Worm (Caenorhabditis elegans): ENCODE results near the gene sre-2.

sre-2 gene

ce11 chrII:8143278-8143931 lies 41.5 kb upstream of the sre-2 start, which contains the start of the genes ints-11 and rpl-10 (continued):
- peak; percentile 66 for TF ChIP-seq blmp-1 (tag; optimal IDR thresholded peaks at IDR 0.05)
- TF ChIP-seq ceh-63 (GFP tag; optimal IDR thresholded peaks at IDR 0.05) = no peak
- peak; percentile 43 for TF ChIP-seq lin-15B (tag; optimal IDR thresholded peaks at IDR 0.05)
- peak; percentile 12 for TF ChIP-seq lin-13 (GFP tag; optimal IDR thresholded peaks at IDR 0.05)
- no peak for TF ChIP-seq ceh-8 (GFP tag; optimal IDR thresholded peaks at IDR 0.05)
- peak; percentile 29 for TF ChIP-seq swsn-7 (tag; optimal IDR thresholded peaks at IDR 0.05)
- no peak for TF ChIP-seq pax-3 (tag; optimal IDR thresholded peaks at IDR 0.05)
- no peak for TF ChIP-seq nhr-77 (tag; optimal IDR thresholded peaks at IDR 0.05)
- TF ChIP-seq alr-1 (tag; optimal IDR thresholded peaks at IDR 0.05; ENCODE audit: borderline replicate concordance) = no peak
- no peak for TF ChIP-seq efl-3 (GFP tag; optimal IDR thresholded peaks at IDR 0.05)
- TF ChIP-seq fkh-4 (tag; optimal IDR thresholded peaks at IDR 0.05; ENCODE audit: borderline replicate concordance) = no peak
- TF ChIP-seq aly-2 (tag; optimal IDR thresholded peaks at IDR 0.05) = no peak
- TF ChIP-seq elt-3 (tag; optimal IDR thresholded peaks at IDR 0.05) = peak in 1 of 6 experiments; percentile 33
- TF ChIP-seq hlh-4 (tag; optimal IDR thresholded peaks at IDR 0.05) = no peak
- TF ChIP-seq isw-1 (GFP tag; IDR thresholded peaks at IDR 0.05) = peak; percentile 31
- TF ChIP-seq dsc-1 (tag; optimal IDR thresholded peaks at IDR 0.05) = no peak
- TF ChIP-seq nhr-84 (tag; optimal IDR thresholded peaks at IDR 0.05) = no peak
- TF ChIP-seq ceh-88 (GFP tag; IDR thresholded peaks at IDR 0.05) = no peak
- no peak for TF ChIP-seq elt-2 (tag; optimal IDR thresholded peaks at IDR 0.05)
- no peak for TF ChIP-seq unc-62 (GFP tag; optimal IDR thresholded peaks at IDR 0.05)
- no peak for TF ChIP-seq mef-2 (tag; optimal IDR thresholded peaks at IDR 0.05)
- no peak for TF ChIP-seq nhr-12 (tag; optimal IDR thresholded peaks at IDR 0.05)
- TF ChIP-seq jun-1 (tag; optimal IDR thresholded peaks at IDR 0.05) = no peak
- no peak for TF ChIP-seq egl-27 (tag; optimal IDR thresholded peaks at IDR 0.05)
- peak; percentile 89 to 98 for TF ChIP-seq lsy-2 (tag; optimal IDR thresholded peaks at IDR 0.05)
- TF ChIP-seq unc-98 (GFP tag; IDR thresholded peaks at IDR 0.05) = no peak
- no peak for TF ChIP-seq sptf-1 (tag; optimal IDR thresholded peaks at IDR 0.05)
- TF ChIP-seq sup-37 (GFP tag; optimal IDR thresholded peaks at IDR 0.05) = no peak
- no peak for TF ChIP-seq unc-30 (tag; optimal IDR thresholded peaks at IDR 0.05)
- TF ChIP-seq tlp-1 (tag; optimal IDR thresholded peaks at IDR 0.05) = no peak
- no peak for TF ChIP-seq ztf-4 (tag; optimal IDR thresholded peaks at IDR 0.05)
- peak in 2 of 3 experiments; percentile 28 to 63 for TF ChIP-seq ceh-82 (tag; optimal IDR thresholded peaks at IDR 0.05)
- no peak for TF ChIP-seq ces-1 (GFP tag; optimal IDR thresholded peaks at IDR 0.05)
- TF ChIP-seq sox-4 (tag; optimal IDR thresholded peaks at IDR 0.05) = no peak
- TF ChIP-seq irx-1 (tag; optimal IDR thresholded peaks at IDR 0.05) = no peak
- TF ChIP-seq snpc-4 (tag; optimal IDR thresholded peaks at IDR 0.05) = no peak
- TF ChIP-seq mep-1 (tag; optimal IDR thresholded peaks at IDR 0.05) = peak; percentile 72
- TF ChIP-seq nhr-11 (tag; optimal IDR thresholded peaks at IDR 0.05) = no peak
- TF ChIP-seq C04F5.9 (tag; optimal IDR thresholded peaks at IDR 0.05) = peak; percentile 41
- no peak for TF ChIP-seq fkh-8 (tag; optimal IDR thresholded peaks at IDR 0.05)
- TF ChIP-seq skn-1 (tag; optimal IDR thresholded peaks at IDR 0.05) = peak; percentile 56
- TF ChIP-seq Y116A8C.19 (tag; optimal IDR thresholded peaks at IDR 0.05; ENCODE audit: borderline replicate concordance) = no peak
- TF ChIP-seq nhr-28 (tag; optimal IDR thresholded peaks at IDR 0.05) = no peak
- no peak for TF ChIP-seq mab-9 (GFP tag; IDR thresholded peaks at IDR 0.05)
- peak in 1 of 2 experiments; percentile 29 for TF ChIP-seq mdl-1 (tag; optimal IDR thresholded peaks at IDR 0.05)
- TF ChIP-seq zag-1 (tag; optimal IDR thresholded peaks at IDR 0.05) = no peak
- no peak for TF ChIP-seq pqm-1 (tag; optimal IDR thresholded peaks at IDR 0.05)
- no peak for TF ChIP-seq vab-15 (tag; optimal IDR thresholded peaks at IDR 0.05)
- TF ChIP-seq egl-13 (tag; optimal IDR thresholded peaks at IDR 0.05) = no peak
- peak; percentile 19 for TF ChIP-seq tbx-2 (tag; optimal IDR thresholded peaks at IDR 0.05)
- TF ChIP-seq nhr-47 (tag; optimal IDR thresholded peaks at IDR 0.05) = peak; percentile 41
- TF ChIP-seq nhr-71 (tag; optimal IDR thresholded peaks at IDR 0.05) = peak; percentile 65
- no peak for TF ChIP-seq nhr-237 (tag; optimal IDR thresholded peaks at IDR 0.05)
